Fruit fly (Drosophila melanogaster): ENCODE measurements around the gene cort.

dm6 chr2L:6677453-6677852, 1.0 kb upstream of the cort start, which contains the start of gene Nse1:
- TF ChIP-seq CG5204 (GFP tag; optimal IDR thresholded peaks at IDR 0.05) (no peak), CG33017 (tag; optimal IDR thresholded peaks at IDR 0.05) (no peak), CG12768 (GFP tag; optimal IDR thresholded peaks at IDR 0.05) (no peak), CG14711 (tag; optimal IDR thresholded peaks at IDR 0.05) (no peak), CG11617 (GFP tag; optimal IDR thresholded peaks at IDR 0.05) (no peak), kay (GFP tag; ENCODE audit: borderline replicate concordance) (no peak), CG7101 (tag; optimal IDR thresholded peaks at IDR 0.05) (no peak), toe (GFP tag; optimal IDR thresholded peaks at IDR 0.05) (no peak), cnc (optimal IDR thresholded peaks at IDR 0.05) (no peak), Crg-1 (GFP tag; optimal IDR thresholded peaks at IDR 0.05) (no peak), Hr96 (GFP tag; optimal IDR thresholded peaks at IDR 0.05) (no peak), Clk (GFP tag; optimal IDR thresholded peaks at IDR 0.05) (no peak)

All from whole organism, adult.